Fruit fly (Drosophila melanogaster): ENCODE measurements around the gene Ppcs.

DNA sequence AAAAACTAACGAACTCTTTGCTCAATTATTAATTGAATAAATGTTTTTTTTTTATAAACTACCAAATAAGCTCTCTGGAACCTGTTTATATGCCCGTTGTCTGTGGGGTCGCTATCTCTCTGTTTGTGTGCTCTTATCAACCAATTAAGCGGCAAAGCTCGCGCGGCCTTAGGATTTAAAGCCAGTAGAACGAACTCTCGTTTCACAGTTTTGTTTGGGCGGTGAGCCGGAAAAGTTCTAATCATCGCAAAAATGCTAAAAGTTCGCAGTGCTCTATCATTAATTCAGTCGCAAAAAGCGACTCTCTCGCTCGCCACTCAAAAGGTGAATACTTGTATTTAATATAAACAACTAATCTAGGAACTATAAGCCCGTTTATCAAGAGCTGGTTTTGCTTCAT, 12.8 kb downstream of the Ppcs start, which contains the start of gene Cyp12a4:
- TF ChIP-seq Myc (optimal IDR thresholded peaks at IDR 0.05) (no peak), Sin3A (optimal IDR thresholded peaks at IDR 0.05) (no peak), psq (optimal IDR thresholded peaks at IDR 0.05) (no peak), ttk (optimal IDR thresholded peaks at IDR 0.05) (no peak)
